Worm (Caenorhabditis elegans): ENCODE measurements around the gene F28C10.1.

Gene F28C10.1

DNA sequence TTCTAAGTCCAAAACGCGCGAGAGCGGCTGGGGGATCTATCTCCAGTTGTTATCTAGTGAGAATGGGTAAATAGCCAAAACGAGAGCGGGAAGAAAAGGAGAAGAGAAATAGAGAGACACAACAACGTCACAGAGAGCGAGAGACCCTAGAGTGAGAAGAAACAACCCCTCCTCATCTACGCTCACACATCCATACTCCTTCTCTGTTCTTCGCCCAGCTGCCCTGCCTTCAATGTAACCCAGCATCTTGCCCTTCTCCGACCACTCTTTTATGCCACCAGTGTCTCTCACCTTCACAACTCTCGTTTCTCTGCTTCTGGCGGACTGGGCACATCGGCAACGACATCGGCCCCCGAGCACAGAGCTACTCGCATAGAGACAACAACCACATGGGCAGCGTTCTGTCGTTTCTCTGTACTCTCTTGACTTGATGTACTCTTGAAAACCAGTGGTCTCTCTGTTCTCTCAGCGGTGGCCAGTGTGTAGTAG is 50.4 kb downstream of the F28C10.1 start (continued):
- TF ChIP-seq ceh-14 (tag; optimal IDR thresholded peaks at IDR 0.05) (peak; percentile 60), syd-9 (tag; optimal IDR thresholded peaks at IDR 0.05) (peak; percentile 84), ceh-31 (tag; optimal IDR thresholded peaks at IDR 0.05) (peak; percentile 88), lim-6 (tag; optimal IDR thresholded peaks at IDR 0.05) (no peak), sox-2 (GFP tag; IDR thresholded peaks at IDR 0.05) (no peak), nhr-232 (tag; optimal IDR thresholded peaks at IDR 0.05) (no peak), pros-1 (tag; optimal IDR thresholded peaks at IDR 0.05) (peak; percentile 70), hlh-30 (tag; optimal IDR thresholded peaks at IDR 0.05; ENCODE audit: insufficient read depth) (peak; percentile 88), eyg-1 (tag; optimal IDR thresholded peaks at IDR 0.05) (peak; percentile 36), pha-2 (tag; optimal IDR thresholded peaks at IDR 0.05) (peak; percentile 51), pax-1 (tag; optimal IDR thresholded peaks at IDR 0.05) (peak; percentile 27), ceh-48 (tag; optimal IDR thresholded peaks at IDR 0.05) (no peak), ceh-22 (tag; optimal IDR thresholded peaks at IDR 0.05) (no peak), pha-4 (tag; optimal IDR thresholded peaks at IDR 0.05) (no peak), nfya-1 (tag; optimal IDR thresholded peaks at IDR 0.05) (peak; percentile 83), ztf-16 (tag; optimal IDR thresholded peaks at IDR 0.05) (peak; percentile 48), ceh-18 (tag; optimal IDR thresholded peaks at IDR 0.05) (peak; percentile 97), unc-3 (GFP tag; conservative IDR thresholded peaks at IDR 0.05) (no peak), unc-3 (tag; optimal IDR thresholded peaks at IDR 0.05) (no peak), ceh-34 (tag; optimal IDR thresholded peaks at IDR 0.05) (peak; percentile 97), zip-5 (tag; optimal IDR thresholded peaks at IDR 0.05) (no peak), dmd-4 (tag; optimal IDR thresholded peaks at IDR 0.05; ENCODE audit: borderline replicate concordance) (no peak), ets-4 (tag; optimal IDR thresholded peaks at IDR 0.05) (no peak), hlh-6 (tag; optimal IDR thresholded peaks at IDR 0.05) (peak; percentile 51), C38D4.7 (GFP tag; optimal IDR thresholded peaks at IDR 0.05) (no peak), odd-2 (tag; optimal IDR thresholded peaks at IDR 0.05) (no peak), pag-3 (tag; optimal IDR thresholded peaks at IDR 0.05; ENCODE audit: borderline replicate concordance) (no peak), pat-9 (tag; optimal IDR thresholded peaks at IDR 0.05) (no peak), sdc-2 (tag; optimal IDR thresholded peaks at IDR 0.05) (peak; percentile 91), unc-55 (GFP tag; optimal IDR thresholded peaks at IDR 0.05) (peak; percentile 82), tbx-2 (tag; optimal IDR thresholded peaks at IDR 0.05) (peak; percentile 94), ceh-24 (tag; optimal IDR thresholded peaks at IDR 0.05) (no peak), hlh-13 (GFP tag; optimal IDR thresholded peaks at IDR 0.05) (peak; percentile 7), T23F11.4 (GFP tag; optimal IDR thresholded peaks at IDR 0.05) (peak; percentile 21), ceh-19 (GFP tag; optimal IDR thresholded peaks at IDR 0.05) (peak; percentile 17), tbx-7 (tag; optimal IDR thresholded peaks at IDR 0.05) (peak; percentile 55), ttx-3 (tag; optimal IDR thresholded peaks at IDR 0.05) (no peak), nhr-11 (tag; optimal IDR thresholded peaks at IDR 0.05) (no peak), elt-4 (tag; optimal IDR thresholded peaks at IDR 0.05) (no peak), ceh-30 (tag; optimal IDR thresholded peaks at IDR 0.05) (peak; percentile 65), dve-1 (tag; optimal IDR thresholded peaks at IDR 0.05) (no peak), sox-4 (tag; optimal IDR thresholded peaks at IDR 0.05) (peak; percentile 27), fkh-10 (GFP tag; optimal IDR thresholded peaks at IDR 0.05) (peak; percentile 21)

All from whole organism, late embryonic.